Worm (Caenorhabditis elegans): ENCODE data around the gene lys-2.

The lys-2 gene

DNA sequence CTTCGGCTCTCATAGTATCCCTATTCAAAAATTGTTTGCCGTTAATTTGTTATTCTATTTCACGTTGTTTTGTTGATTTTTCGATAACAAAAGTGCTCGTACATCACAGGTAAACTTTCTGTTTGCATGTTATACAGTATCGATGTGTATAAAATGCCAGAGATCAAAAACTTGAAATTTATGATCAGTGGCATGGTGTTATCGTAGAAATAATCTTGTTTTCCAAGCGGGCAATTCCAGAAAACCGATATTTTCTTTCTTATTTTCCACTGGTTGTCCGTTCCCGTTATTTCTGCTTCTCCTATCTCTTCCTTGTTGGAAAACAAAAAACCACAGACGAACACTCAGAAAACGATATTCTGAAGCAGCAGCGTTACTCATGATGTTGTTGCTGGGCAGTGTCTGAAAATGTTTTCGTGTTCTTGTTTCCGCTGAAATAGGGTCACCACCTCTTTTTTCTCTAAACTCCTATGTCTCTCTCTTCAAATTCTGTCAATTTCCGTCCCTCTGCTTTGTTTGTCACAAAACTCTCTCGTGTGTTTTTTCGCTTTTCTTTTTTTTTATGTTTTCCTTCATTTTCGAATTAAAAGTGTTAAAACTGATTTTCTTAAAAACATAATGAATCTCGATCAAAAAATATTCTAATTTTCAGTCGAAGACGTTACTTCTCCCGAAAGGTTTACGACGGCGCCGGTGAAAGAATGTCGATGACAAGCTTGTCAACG is 32.9 kb downstream of the lys-2 start, which contains the start of gene akt-1:
Gene akt-1, plus strand, starts transcription at position 651 of the 725 bp plus-strand sequence.
- TF ChIP-seq snpc-3.4 (tag; optimal IDR thresholded peaks at IDR 0.05) (no peak), ama-1 (optimal IDR thresholded peaks at IDR 0.05) (no peak), ama-1 (GFP tag; optimal IDR thresholded peaks at IDR 0.05) (no peak), Y53G8AR.9 (GFP tag; conservative IDR thresholded peaks at IDR 0.05) (0 out of 2 replicates have a peak, but pooled peaks have one; percentile 40), cebp-1 (GFP tag; IDR thresholded peaks at IDR 0.05) (no peak), cebp-1 (tag; optimal IDR thresholded peaks at IDR 0.05) (no peak), Y56A3A.18 (GFP tag; IDR thresholded peaks at IDR 0.05) (no peak), athp-1 (tag; optimal IDR thresholded peaks at IDR 0.05) (no peak), zfh-2 (GFP tag; conservative IDR thresholded peaks at IDR 0.05) (peak; percentile 44; the same call in 1 of the 2 replicates), lag-1 (GFP tag; IDR thresholded peaks at IDR 0.05) (no peak), ztf-18 (tag; optimal IDR thresholded peaks at IDR 0.05) (no peak), tbp1 (GFP tag; optimal IDR thresholded peaks at IDR 0.05) (no peak), ztf-6 (GFP tag; IDR thresholded peaks at IDR 0.05) (no peak), mxl-1 (tag; optimal IDR thresholded peaks at IDR 0.05) (no peak), ceh-27 (GFP tag; optimal IDR thresholded peaks at IDR 0.05) (no peak), aptf-3 (GFP tag; IDR thresholded peaks at IDR 0.05) (no peak), ccch-3 (GFP tag; optimal IDR thresholded peaks at IDR 0.05) (no peak), nfyb-1 (GFP tag; IDR thresholded peaks at IDR 0.05) (0 out of 2 replicates have a peak, but pooled peaks have one; percentile 9), B0261.1 (tag; optimal IDR thresholded peaks at IDR 0.05) (no peak), hsf-1 (GFP tag; IDR thresholded peaks at IDR 0.05) (no peak), egrh-3 (GFP tag; IDR thresholded peaks at IDR 0.05) (no peak), zim-3 (tag; optimal IDR thresholded peaks at IDR 0.05) (no peak), madf-3 (GFP tag; IDR thresholded peaks at IDR 0.05) (no peak), bed-1 (GFP tag; IDR thresholded peaks at IDR 0.05) (no peak)

DNA sequence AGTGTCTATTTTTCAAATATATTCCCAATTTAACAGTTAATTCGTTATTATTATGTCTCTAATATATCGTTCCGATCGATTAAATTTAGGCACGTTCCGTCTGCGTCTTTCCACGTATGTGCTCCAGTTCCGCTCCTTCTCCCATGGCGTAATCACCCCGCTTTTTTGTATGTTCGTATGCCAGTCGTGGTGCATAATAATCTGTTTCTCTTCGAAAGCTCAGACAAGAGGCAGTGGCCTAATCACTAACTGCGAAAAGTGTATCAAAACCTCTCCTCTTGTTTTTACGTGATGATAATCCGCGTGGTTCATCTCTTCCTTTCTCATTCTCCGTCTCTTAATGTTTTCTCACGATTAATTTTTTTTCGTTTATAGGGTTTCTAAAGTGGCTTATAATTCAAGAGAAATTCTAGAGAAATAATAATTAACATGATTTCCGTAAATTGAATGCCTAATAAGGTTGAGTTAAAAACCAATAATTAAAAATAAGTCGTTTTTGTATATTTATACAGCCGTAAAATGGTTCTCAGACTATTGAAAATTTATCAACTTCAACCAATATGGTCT is 33.5 kb downstream of the lys-2 start:
- no peak for TF ChIP-seq madf-8 (GFP tag; conservative IDR thresholded peaks at IDR 0.05)
- TF ChIP-seq let-526 (GFP tag; IDR thresholded peaks at IDR 0.05), result no peak
- TF ChIP-seq hlh-12 (tag; optimal IDR thresholded peaks at IDR 0.05), result no peak
- no peak for TF ChIP-seq repo-1 (tag; optimal IDR thresholded peaks at IDR 0.05)
- TF ChIP-seq rpc-1 (optimal IDR thresholded peaks at IDR 0.05), result no peak
- no peak for TF ChIP-seq rpc-1 (tag; optimal IDR thresholded peaks at IDR 0.05)
- TF ChIP-seq mes-4 (tag; optimal IDR thresholded peaks at IDR 0.05), result no peak
- no peak for TF ChIP-seq snpc-1.3 (tag; optimal IDR thresholded peaks at IDR 0.05; ENCODE audit: insufficient read depth)
- TF ChIP-seq rcor-1 (GFP tag; IDR thresholded peaks at IDR 0.05), result no peak
- TF ChIP-seq F33H1.4 (GFP tag; IDR thresholded peaks at IDR 0.05), result no peak
- no peak for TF ChIP-seq ceh-40 (GFP tag; IDR thresholded peaks at IDR 0.05)
- no peak for TF ChIP-seq zim-3 (tag; optimal IDR thresholded peaks at IDR 0.05)

DNA sequence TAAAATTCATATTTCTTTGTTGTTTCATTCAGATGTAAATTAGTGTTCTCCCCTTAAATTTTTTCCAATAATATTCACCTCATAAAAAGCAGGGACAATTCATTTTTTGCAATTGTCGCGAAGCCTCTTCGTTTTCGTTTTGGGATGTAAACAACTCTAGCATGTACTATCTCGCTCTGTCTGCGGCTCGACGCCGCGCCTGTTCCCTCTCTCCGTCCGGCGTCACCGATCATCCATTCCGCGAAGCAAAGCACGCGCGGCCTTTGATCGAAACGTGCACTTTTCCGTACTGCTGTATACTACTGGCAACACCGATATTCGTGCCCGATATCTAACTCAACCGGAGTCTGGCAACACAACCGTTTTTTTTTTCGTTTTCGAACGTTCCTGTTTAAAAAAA is 34.3 kb downstream of the lys-2 start:
- TF ChIP-seq nfyb-1 (GFP tag; IDR thresholded peaks at IDR 0.05) (0 out of 2 replicates have a peak, but pooled peaks have one; percentile 25), C06A6.2 (GFP tag; conservative IDR thresholded peaks at IDR 0.05) (no peak), nhr-179 (tag; optimal IDR thresholded peaks at IDR 0.05) (no peak), unc-130 (GFP tag; optimal IDR thresholded peaks at IDR 0.05) (no peak), lin-26 (GFP tag; IDR thresholded peaks at IDR 0.05) (peak; percentile 44; the same call in 1 of the 2 replicates), hmg-1.2 (GFP tag; IDR thresholded peaks at IDR 0.05) (peak; percentile 17; the same call in 1 of the 2 replicates), somi-1 (GFP tag; optimal IDR thresholded peaks at IDR 0.05) (no peak), D2030.7 (GFP tag; IDR thresholded peaks at IDR 0.05) (0 out of 2 replicates have a peak, but pooled peaks have one; percentile 5), zfh-2 (GFP tag; conservative IDR thresholded peaks at IDR 0.05) (peak; percentile 82), F23B12.7 (tag; optimal IDR thresholded peaks at IDR 0.05; ENCODE audit: insufficient read depth) (no peak), dox-1 (GFP tag; IDR thresholded peaks at IDR 0.05) (0 out of 2 replicates have a peak, but pooled peaks have one; percentile 9), sptf-2 (GFP tag; optimal IDR thresholded peaks at IDR 0.05) (no peak), let-526 (GFP tag; IDR thresholded peaks at IDR 0.05) (peak; percentile 10; the same call in 1 of the 2 replicates), ceh-40 (GFP tag; IDR thresholded peaks at IDR 0.05) (0 out of 2 replicates have a peak, but pooled peaks have one; percentile 48), egl-44 (GFP tag; IDR thresholded peaks at IDR 0.05) (0 out of 2 replicates have a peak, but pooled peaks have one; percentile 47)

Data from whole organism, young adult.